Worm (Caenorhabditis elegans) whole organism, L1 larva: ENCODE results near the gene Y97E10AR.1.

ENCODE experiments used
- C16A3.4 ChIP-seq: fragments of 150-350 bp; optimal IDR thresholded peaks from 2 replicates; lab custom pipeline; 2014; ENCODE audit warnings: missing biosample characterization, missing genetic modification characterization
- Y116A8C.19 ChIP-seq: sonication (generic microtip); optimal IDR thresholded peaks from 2 replicates; lab custom pipeline; 2016; ENCODE audit warnings: missing compliant biosample characterization, missing genetic modification characterization, borderline replicate concordance
- alr-1 ChIP-seq: fragments of 200-800 bp; sonication (Bioruptor generic); optimal IDR thresholded peaks from 2 replicates; lab custom pipeline; 2018; ENCODE audit warnings: borderline replicate concordance, mild to moderate bottlenecking, missing genetic modification characterization, missing compliant biosample characterization
- aly-2 ChIP-seq: fragments of 150-350 bp; optimal IDR thresholded peaks from 2 replicates; lab custom pipeline; 2014; ENCODE audit warnings: missing biosample characterization, missing genetic modification characterization
- ceh-63 ChIP-seq: fragments of 200-800 bp; sonication (Bioruptor generic); optimal IDR thresholded peaks from 2 replicates; lab custom pipeline; 2018; ENCODE audit warnings: mild to moderate bottlenecking, missing genetic modification characterization, missing compliant biosample characterization
- ceh-8 ChIP-seq: fragments of 200-800 bp; sonication (Bioruptor generic); optimal IDR thresholded peaks from 2 replicates; lab custom pipeline; 2018; ENCODE audit warnings: mild to moderate bottlenecking, missing genetic modification characterization, moderate library complexity, missing compliant biosample characterization
- ces-1 ChIP-seq: fragments of 150-350 bp; optimal IDR thresholded peaks from 2 replicates; lab custom pipeline; 2014; ENCODE audit warnings: missing biosample characterization, missing genetic modification reagents, missing genetic modification characterization
- dsc-1 ChIP-seq: sonication (generic microtip); optimal IDR thresholded peaks from 2 replicates; lab custom pipeline; 2016; ENCODE audit warnings: mild to moderate bottlenecking, missing genetic modification characterization, missing compliant biosample characterization
- efl-1 ChIP-seq, 4 experiments: fragments of 150-350 bp; optimal IDR thresholded peaks in 3 of 4; peaks in 1 of 4; 1 replicate in 1 of 4; 2 replicates in 3 of 4; lab custom pipeline; 2014; ENCODE audit warnings: missing biosample characterization in 2 of 4, missing genetic modification characterization in 2 of 4, missing genetic modification reagents in 2 of 4
- egl-13 ChIP-seq: sonication (generic microtip); optimal IDR thresholded peaks from 2 replicates; lab custom pipeline; 2016; ENCODE audit warnings: missing genotype, missing genetic modification reagents, missing genetic modification characterization, missing compliant biosample characterization
- elt-2 ChIP-seq: sonication (generic microtip); optimal IDR thresholded peaks from 2 replicates; lab custom pipeline; 2016; ENCODE audit warnings: missing genetic modification characterization, mild to moderate bottlenecking, inconsistent platforms, missing compliant biosample characterization, missing genetic modification reagents
- elt-3 ChIP-seq, 6 experiments: fragments of 150-350 bp in 1 of 6; sonication (generic microtip); optimal IDR thresholded peaks; 2 replicates each; lab custom pipeline; 2017 to 2018; ENCODE audit warnings: missing biosample characterization in 6 of 6, missing genetic modification characterization in 6 of 6, inconsistent platforms in 1 of 6
- ets-5 ChIP-seq: fragments of 200-800 bp; sonication (Bioruptor generic); IDR thresholded peaks from 2 replicates; pipeline ENCODE4 v1.3.6; 2022; ENCODE audit warnings: missing genetic modification characterization, missing compliant biosample characterization
- fkh-10 ChIP-seq: sonication (generic microtip); optimal IDR thresholded peaks from 2 replicates; lab custom pipeline; 2017; ENCODE audit warnings: missing biosample characterization, missing genetic modification reagents, missing genetic modification characterization
- fkh-4 ChIP-seq: sonication (generic microtip); optimal IDR thresholded peaks from 2 replicates; lab custom pipeline; 2016; ENCODE audit warnings: missing compliant biosample characterization, missing genetic modification characterization, borderline replicate concordance
- fkh-8 ChIP-seq: sonication (generic microtip); optimal IDR thresholded peaks from 2 replicates; lab custom pipeline; 2016; ENCODE audit warnings: mild to moderate bottlenecking, missing genetic modification characterization, missing compliant biosample characterization
- fos-1 ChIP-seq: fragments of 150-350 bp; optimal IDR thresholded peaks from 2 replicates; lab custom pipeline; 2014; ENCODE audit warnings: missing biosample characterization, missing genetic modification characterization
- hlh-17 ChIP-seq: fragments of 200-800 bp; sonication (Bioruptor generic); optimal IDR thresholded peaks from 2 replicates; lab custom pipeline; 2018; ENCODE audit warnings: missing genetic modification characterization, mild to moderate bottlenecking, missing compliant biosample characterization, moderate library complexity, borderline replicate concordance
- hpl-2 ChIP-seq: fragments of 150-350 bp; optimal IDR thresholded peaks from 2 replicates; lab custom pipeline; 2014; ENCODE audit warnings: missing biosample characterization, missing genetic modification reagents, missing genetic modification characterization
- irx-1 ChIP-seq: sonication (generic microtip); optimal IDR thresholded peaks from 2 replicates; lab custom pipeline; 2016; ENCODE audit warnings: missing genetic modification characterization, missing compliant biosample characterization
- isw-1 ChIP-seq: fragments of 200-800 bp; sonication (Bioruptor generic); IDR thresholded peaks from 2 replicates; pipeline ENCODE4 v1.3.6; 2022; ENCODE audit warnings: missing genetic modification characterization, missing compliant biosample characterization
- lin-13 ChIP-seq: fragments of 150-350 bp; optimal IDR thresholded peaks from 2 replicates; lab custom pipeline; 2014; ENCODE audit warnings: missing biosample characterization, missing genetic modification reagents, missing genetic modification characterization
- lin-15B ChIP-seq: fragments of 150-350 bp; sonication (generic microtip); optimal IDR thresholded peaks from 3 replicates; lab custom pipeline; 2014; ENCODE audit warnings: missing biosample characterization, missing genetic modification characterization
- lin-35 ChIP-seq, 2 experiments: fragments of 150-350 bp; optimal IDR thresholded peaks; 2 replicates each; lab custom pipeline; 2014; ENCODE audit warnings: missing biosample characterization in 2 of 2, missing genetic modification characterization in 2 of 2, missing genetic modification reagents in 2 of 2
- lin-39 ChIP-seq: fragments of 150-350 bp; optimal IDR thresholded peaks from 2 replicates; lab custom pipeline; 2014; ENCODE audit warnings: missing biosample characterization, missing genetic modification reagents, missing genetic modification characterization
- lsy-2 ChIP-seq, 2 experiments: fragments of 150-350 bp; optimal IDR thresholded peaks; 2 replicates each; lab custom pipeline; 2014; ENCODE audit warnings: missing biosample characterization in 2 of 2, missing genetic modification characterization in 2 of 2
- mab-9 ChIP-seq: fragments of 200-800 bp; sonication (Bioruptor generic); IDR thresholded peaks from 2 replicates; pipeline ENCODE4 v1.3.6; 2022; ENCODE audit warnings: missing genetic modification reagents, missing genetic modification characterization, missing compliant biosample characterization
- mdl-1 ChIP-seq, 2 experiments: fragments of 150-350 bp; optimal IDR thresholded peaks; 2 replicates each; lab custom pipeline; 2014 to 2017; ENCODE audit warnings: missing biosample characterization in 2 of 2, missing genetic modification characterization in 2 of 2, inconsistent platforms in 1 of 2
- mep-1 ChIP-seq: fragments of 150-350 bp; optimal IDR thresholded peaks from 2 replicates; lab custom pipeline; 2014; ENCODE audit warnings: missing biosample characterization, missing genetic modification characterization
- nhr-11 ChIP-seq: fragments of 150-350 bp; optimal IDR thresholded peaks from 2 replicates; lab custom pipeline; 2014; ENCODE audit warnings: missing biosample characterization, missing genetic modification characterization
- nhr-12 ChIP-seq: sonication (generic microtip); optimal IDR thresholded peaks from 2 replicates; lab custom pipeline; 2017; ENCODE audit warnings: missing biosample characterization, missing genetic modification characterization
- nhr-20 ChIP-seq: sonication (generic microtip); optimal IDR thresholded peaks from 2 replicates; lab custom pipeline; 2016; ENCODE audit warnings: mild to moderate bottlenecking, missing genetic modification characterization, missing compliant biosample characterization
- nhr-237 ChIP-seq: fragments of 150-350 bp; optimal IDR thresholded peaks from 2 replicates; lab custom pipeline; 2014; ENCODE audit warnings: missing biosample characterization, missing genetic modification characterization
- nhr-28 ChIP-seq: fragments of 150-350 bp; optimal IDR thresholded peaks from 2 replicates; lab custom pipeline; 2014; ENCODE audit warnings: missing biosample characterization, missing genetic modification characterization
- nhr-71 ChIP-seq: sonication (generic microtip); optimal IDR thresholded peaks from 2 replicates; lab custom pipeline; 2016; ENCODE audit warnings: mild to moderate bottlenecking, missing genetic modification characterization, moderate library complexity, missing compliant biosample characterization
- nhr-85 ChIP-seq: sonication (generic microtip); peaks from one replicate; lab custom pipeline; 2016; ENCODE audit warnings: missing genetic modification characterization, inconsistent platforms, missing compliant biosample characterization
- nhr-90 ChIP-seq: sonication (generic microtip); optimal IDR thresholded peaks from 2 replicates; lab custom pipeline; 2016; ENCODE audit warnings: mild to moderate bottlenecking, missing genetic modification characterization, missing compliant biosample characterization; ENCODE audit not compliant: poor library complexity
- pag-3 ChIP-seq: sonication (generic microtip); optimal IDR thresholded peaks from 2 replicates; lab custom pipeline; 2017; ENCODE audit warnings: missing genetic modification characterization, mild to moderate bottlenecking, missing compliant biosample characterization, antibody characterized with exemption, borderline replicate concordance; ENCODE audit not compliant: insufficient read depth
- pqm-1 ChIP-seq: sonication (generic microtip); optimal IDR thresholded peaks from 3 replicates; lab custom pipeline; 2017; ENCODE audit warnings: missing biosample characterization, missing genetic modification characterization
- snpc-4 ChIP-seq: fragments of 150-350 bp; optimal IDR thresholded peaks from 2 replicates; lab custom pipeline; 2014; ENCODE audit warnings: missing biosample characterization, missing genetic modification characterization
- snu-23 ChIP-seq: sonication (generic microtip); optimal IDR thresholded peaks from 2 replicates; lab custom pipeline; 2016; ENCODE audit warnings: missing genetic modification characterization, missing compliant biosample characterization
- sox-4 ChIP-seq: sonication (generic microtip); optimal IDR thresholded peaks from 2 replicates; lab custom pipeline; 2016; ENCODE audit warnings: missing genetic modification characterization, missing compliant biosample characterization
- sup-37 ChIP-seq: fragments of 200-800 bp; sonication (Bioruptor generic); optimal IDR thresholded peaks from 2 replicates; lab custom pipeline; 2018; ENCODE audit warnings: mild to moderate bottlenecking, missing genetic modification characterization, missing compliant biosample characterization
- swsn-7 ChIP-seq: sonication (generic microtip); optimal IDR thresholded peaks from 2 replicates; lab custom pipeline; 2016; ENCODE audit warnings: missing genetic modification characterization, missing compliant biosample characterization
- tbx-2 ChIP-seq: sonication (generic microtip); optimal IDR thresholded peaks from 2 replicates; lab custom pipeline; 2016; ENCODE audit warnings: missing genetic modification characterization, missing compliant biosample characterization
- unc-130 ChIP-seq: fragments of 150-350 bp; optimal IDR thresholded peaks from 2 replicates; lab custom pipeline; 2017; ENCODE audit warnings: missing biosample characterization, missing genetic modification characterization, inconsistent platforms
- unc-62 ChIP-seq: fragments of 150-350 bp; optimal IDR thresholded peaks from 2 replicates; lab custom pipeline; 2014; ENCODE audit warnings: missing biosample characterization, missing genetic modification reagents, missing genetic modification characterization
- unc-86 ChIP-seq: sonication (generic microtip); optimal IDR thresholded peaks from 2 replicates; lab custom pipeline; 2016; ENCODE audit warnings: missing genetic modification characterization, missing compliant biosample characterization
- unc-98 ChIP-seq: fragments of 200-800 bp; sonication (Bioruptor generic); IDR thresholded peaks from 2 replicates; pipeline ENCODE4 v1.3.6; 2022; ENCODE audit warnings: missing genetic modification characterization, missing compliant biosample characterization
- vab-15 ChIP-seq: sonication (generic microtip); optimal IDR thresholded peaks from 2 replicates; lab custom pipeline; 2017; ENCODE audit warnings: missing genotype, mild to moderate bottlenecking, missing genetic modification characterization, missing compliant biosample characterization
- xbp-1 ChIP-seq: sonication (generic microtip); optimal IDR thresholded peaks from 2 replicates; lab custom pipeline; 2016; ENCODE audit warnings: missing genetic modification characterization, missing compliant biosample characterization
- zip-4 ChIP-seq: fragments of 200-800 bp; sonication (Bioruptor generic); optimal IDR thresholded peaks from 2 replicates; lab custom pipeline; 2018; ENCODE audit warnings: mild to moderate bottlenecking, missing genetic modification characterization, moderate library complexity, missing compliant biosample characterization
- ztf-11 ChIP-seq, 2 experiments: sonication (generic microtip); optimal IDR thresholded peaks; 2 replicates each; lab custom pipeline; 2016 to 2017; ENCODE audit warnings: missing genetic modification characterization in 2 of 2, missing biosample characterization in 1 of 2, missing compliant biosample characterization in 1 of 2

Gene Y97E10AR.1

DNA sequence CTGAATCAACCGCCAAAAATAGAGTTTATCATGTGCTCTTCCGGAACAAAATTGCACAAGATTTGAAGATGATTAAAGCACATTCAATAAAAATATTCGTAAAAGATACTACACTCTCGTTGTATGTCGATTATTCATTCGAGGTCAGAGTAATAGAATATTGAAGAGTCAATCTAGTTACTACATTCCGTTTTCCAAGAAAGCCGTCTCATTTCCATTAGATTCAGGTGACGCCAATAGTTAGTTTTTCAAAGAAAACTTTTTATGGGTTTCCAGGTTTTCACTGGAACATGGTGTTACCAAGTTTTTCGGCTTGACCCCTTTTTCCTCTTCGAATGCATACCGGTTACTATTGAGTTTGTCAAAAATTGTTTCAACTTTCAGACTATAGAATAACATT, 30.7 kb upstream of the Y97E10AR.1 start:
- TF ChIP-seq vab-15 (tag; lab: Kevin White, UChicago) (no peak), pqm-1 (tag; lab: Kevin White, UChicago) (no peak), zip-4 (GFP tag; lab: Kevin White, UChicago) (no peak), fkh-4 (tag; lab: Kevin White, UChicago) (no peak), lin-35 (GFP tag; optimal IDR thresholded peaks at IDR 0.05; lab: Kevin White, UChicago) (no peak), alr-1 (tag; lab: Kevin White, UChicago) (no peak), pag-3 (tag; lab: Kevin White, UChicago) (no peak), mdl-1 (tag; optimal IDR thresholded peaks at IDR 0.05; lab: Kevin White, UChicago) (no peak), nhr-90 (no peak), nhr-11 (tag; lab: Kevin White, UChicago) (no peak), nhr-71 (tag; lab: Kevin White, UChicago) (peak; percentile 51), fkh-8 (tag; lab: Kevin White, UChicago) (peak; percentile 77), irx-1 (tag; lab: Kevin White, UChicago) (no peak), elt-2 (tag; lab: Kevin White, UChicago) (no peak), mab-9 (GFP tag; lab: Robert Waterston, UW) (no peak), sox-4 (tag; lab: Kevin White, UChicago) (peak; percentile 32), unc-130 (tag; lab: Kevin White, UChicago) (no peak), snu-23 (no peak), nhr-12 (tag; lab: Kevin White, UChicago) (no peak), unc-98 (no peak), fkh-10 (GFP tag; lab: Kevin White, UChicago) (no peak), Y116A8C.19 (no peak), ceh-8 (no peak), nhr-20 (tag; lab: Kevin White, UChicago) (peak; percentile 43), nhr-28 (tag; lab: Kevin White, UChicago) (no peak), unc-62 (no peak), snpc-4 (tag; lab: Kevin White, UChicago) (no peak), xbp-1 (tag; lab: Kevin White, UChicago) (no peak), dsc-1 (tag; lab: Kevin White, UChicago) (peak; percentile 46), lin-13 (GFP tag; lab: Kevin White, UChicago) (no peak), hlh-17 (no peak), ztf-11 (tag; optimal IDR thresholded peaks at IDR 0.05; lab: Kevin White, UChicago) (no peak), ets-5 (GFP tag; lab: Robert Waterston, UW) (no peak), nhr-85 (tag; lab: Kevin White, UChicago) (no peak), lin-39 (tag; lab: Kevin White, UChicago) (no peak), nhr-237 (tag; lab: Kevin White, UChicago) (no peak), swsn-7 (no peak), lin-15B (tag; lab: Kevin White, UChicago) (no peak), unc-86 (tag; lab: Kevin White, UChicago) (no peak), C16A3.4 (tag; lab: Kevin White, UChicago) (no peak), elt-3 (tag; optimal IDR thresholded peaks at IDR 0.05; lab: Kevin White, UChicago) (no peak), aly-2 (no peak), sup-37 (GFP tag; lab: Kevin White, UChicago) (no peak), hpl-2 (no peak), mep-1 (tag; lab: Kevin White, UChicago) (no peak), isw-1 (GFP tag; lab: Robert Waterston, UW) (no peak), ces-1 (no peak), tbx-2 (tag; lab: Kevin White, UChicago) (no peak), lsy-2 (tag; optimal IDR thresholded peaks at IDR 0.05; lab: Kevin White, UChicago) (peak in 1 of 2 experiments; percentile 1), fos-1 (tag; lab: Kevin White, UChicago) (no peak), ceh-63 (GFP tag; lab: Kevin White, UChicago) (no peak), egl-13 (tag; lab: Kevin White, UChicago) (peak; percentile 22), efl-1 (optimal IDR thresholded peaks at IDR 0.05; lab: Kevin White, UChicago) (no peak), efl-1 (GFP tag; optimal IDR thresholded peaks at IDR 0.05 in 1 of 2; lab: Kevin White, UChicago) (no peak)
